Worm (Caenorhabditis elegans) whole organism, dauer: ENCODE results near the gene Y54G2A.48.

Experiments used
- unc-62 ChIP-seq: sonication (generic microtip); optimal IDR thresholded peaks from 2 replicates; lab custom pipeline; 2017; ENCODE audit warnings: missing biosample characterization, missing genetic modification reagents, missing genetic modification characterization

Y54G2A.48 gene

DNA sequence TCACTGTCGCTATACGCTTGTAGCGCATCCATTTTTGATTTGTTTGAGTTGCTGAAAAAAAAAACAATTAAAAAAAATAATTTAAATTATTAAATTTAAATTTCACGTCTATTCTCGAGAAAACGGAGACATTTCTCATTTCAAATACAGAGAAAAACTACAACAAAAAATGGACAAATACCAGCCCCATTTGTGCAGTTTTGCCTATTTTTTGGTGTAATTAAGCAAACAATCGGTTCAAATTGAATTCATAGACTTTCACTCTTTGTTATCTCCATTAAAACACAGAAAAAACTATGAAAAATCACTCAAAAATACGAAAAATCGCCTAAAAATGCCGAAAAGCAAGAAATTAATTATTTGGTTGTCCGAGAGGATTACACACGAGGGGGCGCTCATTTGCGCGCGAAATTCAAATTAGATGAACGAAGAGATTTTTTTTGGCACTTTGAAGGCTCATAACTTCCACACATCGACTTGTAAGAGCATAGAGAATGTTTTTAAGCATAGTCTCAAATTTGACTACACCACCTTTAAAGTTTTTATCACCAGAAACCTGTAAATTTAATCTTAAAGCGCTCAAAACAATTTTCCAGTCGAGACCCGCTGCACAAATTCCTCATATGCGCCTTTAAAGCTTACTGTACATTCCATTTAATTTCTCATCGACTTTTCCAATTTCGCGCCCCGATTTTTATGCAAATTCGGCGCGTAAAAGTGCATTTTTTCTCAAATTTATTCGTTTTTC, 49.5 kb downstream of the Y54G2A.48 start, which contains the start of gene Y54G2A.12:
Gene Y54G2A.12 (minus strand): TSS at position 51 of the 748 bp plus-strand sequence.
- TF ChIP-seq unc-62 (GFP tag; lab: Kevin White, UChicago), result no peak
